Fruit fly (Drosophila melanogaster) whole organism, embryonic: ENCODE results near the gene SamDC.
A peak's percentile ranks its signal among the peaks of the same experiment; 100 is the strongest.

ENCODE experiments used
- Abd-B ChIP-seq: fragments of 200-800 bp; sonication (Bioruptor generic); optimal IDR thresholded peaks from 2 replicates; lab custom pipeline; 2018; ENCODE audit warnings: missing biosample characterization, mild to moderate bottlenecking, missing genetic modification characterization, moderate library complexity
- Atf-2 ChIP-seq: fragments of 200-800 bp; sonication (Bioruptor generic); optimal IDR thresholded peaks from 2 replicates; lab custom pipeline; 2016; ENCODE audit warnings: missing biosample characterization, missing genetic modification characterization
- BEAF-32 ChIP-seq: fragments of 200-800 bp; sonication (Bioruptor generic); optimal IDR thresholded peaks from 3 replicates; lab custom pipeline; 2017; ENCODE audit warnings: missing biosample characterization, missing genetic modification characterization, mild to moderate bottlenecking, moderate library complexity, missing genetic modification reagents
- CG10147 ChIP-seq: fragments of 200-800 bp; sonication (Bioruptor generic); optimal IDR thresholded peaks from 2 replicates; lab custom pipeline; 2019; ENCODE audit warnings: missing biosample characterization, mild to moderate bottlenecking, missing genetic modification characterization, moderate library complexity
- CG10431 ChIP-seq: fragments of 200-800 bp; sonication (Bioruptor generic); optimal IDR thresholded peaks from 3 replicates; lab custom pipeline; 2018; ENCODE audit warnings: missing biosample characterization, mild to moderate bottlenecking, missing genetic modification characterization
- CG10654 ChIP-seq: fragments of 200-800 bp; sonication (Bioruptor generic); optimal IDR thresholded peaks from 2 replicates; lab custom pipeline; 2016; ENCODE audit warnings: missing biosample characterization, missing genetic modification characterization
- CG11085 ChIP-seq: fragments of 200-800 bp; sonication (Bioruptor generic); IDR thresholded peaks from 2 replicates; pipeline ENCODE4 v1.3.6; 2022; ENCODE audit warnings: missing biosample characterization, missing genetic modification characterization
- CG12236 ChIP-seq: fragments of 200-800 bp; sonication (Bioruptor generic); optimal IDR thresholded peaks from 2 replicates; lab custom pipeline; 2016; ENCODE audit warnings: missing biosample characterization, missing genetic modification characterization
- CG13296 ChIP-seq: fragments of 200-800 bp; sonication (Bioruptor generic); optimal IDR thresholded peaks from 3 replicates; lab custom pipeline; 2018; ENCODE audit warnings: missing biosample characterization, mild to moderate bottlenecking, missing genetic modification characterization
- CG14014 ChIP-seq: fragments of 200-800 bp; sonication (Bioruptor generic); IDR thresholded peaks from 2 replicates; pipeline ENCODE4 v1.3.6; 2022; ENCODE audit warnings: missing biosample characterization, missing genetic modification characterization
- CG15479 ChIP-seq: fragments of 200-800 bp; sonication (Bioruptor generic); optimal IDR thresholded peaks from 3 replicates; lab custom pipeline; 2019; ENCODE audit warnings: missing biosample characterization, mild to moderate bottlenecking, missing genetic modification characterization, moderate library complexity
- CG15601 ChIP-seq: fragments of 200-800 bp; sonication (Bioruptor generic); optimal IDR thresholded peaks from 3 replicates; lab custom pipeline; 2019; ENCODE audit warnings: missing biosample characterization, mild to moderate bottlenecking, missing genetic modification characterization, moderate library complexity
- CG16813 ChIP-seq: fragments of 200-800 bp; sonication (Bioruptor generic); IDR thresholded peaks from 3 replicates; pipeline ENCODE4 v1.3.6; 2022; ENCODE audit warnings: missing biosample characterization, missing genetic modification characterization; ENCODE audit not compliant: partially characterized antibody
- CG17361 ChIP-seq: fragments of 200-800 bp; sonication (Bioruptor generic); IDR thresholded peaks from 3 replicates; pipeline ENCODE4 v1.3.6; 2022; ENCODE audit warnings: missing biosample characterization, missing genetic modification characterization
- CG1832 ChIP-seq: fragments of 200-800 bp; sonication (Bioruptor generic); optimal IDR thresholded peaks from 2 replicates; lab custom pipeline; 2017; ENCODE audit warnings: missing biosample characterization, mild to moderate bottlenecking, missing genetic modification characterization, inconsistent platforms
- CG30403 ChIP-seq: fragments of 200-800 bp; sonication (Bioruptor generic); optimal IDR thresholded peaks from 3 replicates; lab custom pipeline; 2016; ENCODE audit warnings: missing biosample characterization, missing genetic modification characterization
- CG31224 ChIP-seq: fragments of 200-800 bp; sonication (Bioruptor generic); IDR thresholded peaks from 2 replicates; pipeline ENCODE4 v1.3.6; 2022; ENCODE audit warnings: missing biosample characterization, missing genetic modification characterization
- CG43689 ChIP-seq: fragments of 200-800 bp; sonication (Bioruptor generic); IDR thresholded peaks from 2 replicates; pipeline ENCODE4 v1.3.6; 2022; ENCODE audit warnings: missing biosample characterization, missing genetic modification characterization
- CG6765 ChIP-seq: fragments of 200-800 bp; sonication (Bioruptor generic); optimal IDR thresholded peaks from 3 replicates; lab custom pipeline; 2017; ENCODE audit warnings: missing biosample characterization, mild to moderate bottlenecking, missing genetic modification characterization
- CG7372 ChIP-seq: fragments of 200-800 bp; sonication (Bioruptor generic); IDR thresholded peaks from 2 replicates; pipeline ENCODE4 v1.3.6; 2022; ENCODE audit warnings: missing biosample characterization, missing genetic modification characterization
- D19B ChIP-seq: fragments of 200-800 bp; sonication (Bioruptor generic); optimal IDR thresholded peaks from 2 replicates; lab custom pipeline; 2017; ENCODE audit warnings: missing biosample characterization, mild to moderate bottlenecking, missing genetic modification characterization
- Dbx ChIP-seq: fragments of 200-800 bp; sonication (Bioruptor generic); IDR thresholded peaks from 3 replicates; pipeline ENCODE4 v1.3.6; 2022; ENCODE audit warnings: missing biosample characterization, missing genetic modification characterization
- Eip74EF ChIP-seq, 2 experiments: fragments of 200-800 bp in 1 of 2; fragments of >200 bp in 1 of 2; sonication (Bioruptor generic) in 1 of 2; optimal IDR thresholded peaks; 2 replicates each; lab custom pipeline; 2017 to 2019; ENCODE audit warnings: missing biosample characterization in 2 of 2, missing genetic modification characterization in 2 of 2, mild to moderate bottlenecking in 1 of 2, moderate library complexity in 1 of 2
- Ets65A ChIP-seq: fragments of 200-800 bp; sonication (Bioruptor generic); peaks from one replicate; lab custom pipeline; 2016; ENCODE audit warnings: missing biosample characterization, missing genetic modification characterization
- HLH54F ChIP-seq: fragments of 200-800 bp; sonication (Bioruptor generic); optimal IDR thresholded peaks from 3 replicates; lab custom pipeline; 2016; ENCODE audit warnings: missing biosample characterization, missing genetic modification characterization
- Hmx ChIP-seq: fragments of 200-800 bp; sonication (Bioruptor generic); optimal IDR thresholded peaks from 2 replicates; lab custom pipeline; 2016; ENCODE audit warnings: missing biosample characterization, missing genetic modification characterization
- Oli ChIP-seq: fragments of 200-800 bp; sonication (Bioruptor generic); optimal IDR thresholded peaks from 2 replicates; lab custom pipeline; 2018; ENCODE audit warnings: missing biosample characterization, mild to moderate bottlenecking, missing genetic modification characterization, moderate library complexity
- Pdp1 ChIP-seq, 2 experiments: fragments of 200-800 bp; sonication (Bioruptor generic); optimal IDR thresholded peaks; 3 replicates each; lab custom pipeline; 2016; ENCODE audit warnings: missing biosample characterization in 2 of 2, missing genetic modification characterization in 2 of 2, mild to moderate bottlenecking in 1 of 2, moderate library complexity in 1 of 2
- Spps ChIP-seq: fragments of 200-800 bp; sonication (Bioruptor generic); optimal IDR thresholded peaks from 2 replicates; lab custom pipeline; 2018; ENCODE audit warnings: missing biosample characterization, mild to moderate bottlenecking, missing genetic modification characterization
- Sry-β ChIP-seq: fragments of 200-800 bp; sonication (Bioruptor generic); optimal IDR thresholded peaks from 2 replicates; lab custom pipeline; 2018; ENCODE audit warnings: missing biosample characterization, mild to moderate bottlenecking, missing genetic modification characterization, moderate library complexity
- Vsx1 ChIP-seq: fragments of 200-800 bp; sonication (Bioruptor generic); optimal IDR thresholded peaks from 2 replicates; lab custom pipeline; 2017; ENCODE audit warnings: missing biosample characterization, mild to moderate bottlenecking, missing genetic modification characterization, missing genetic modification reagents
- abd-A ChIP-seq: fragments of 200-800 bp; sonication (Bioruptor generic); optimal IDR thresholded peaks from 3 replicates; lab custom pipeline; 2019; ENCODE audit warnings: missing biosample characterization, mild to moderate bottlenecking, missing genetic modification characterization, moderate library complexity
- cato ChIP-seq: fragments of 200-800 bp; sonication (Bioruptor generic); optimal IDR thresholded peaks from 2 replicates; lab custom pipeline; 2016; ENCODE audit warnings: missing biosample characterization, missing genetic modification characterization, borderline replicate concordance
- dm ChIP-seq: fragments of 200-800 bp; sonication (Bioruptor generic); optimal IDR thresholded peaks from 3 replicates; lab custom pipeline; 2016; ENCODE audit warnings: missing biosample characterization, missing genetic modification characterization
- emc ChIP-seq: fragments of 200-800 bp; sonication (Bioruptor generic); optimal IDR thresholded peaks from 2 replicates; lab custom pipeline; 2016; ENCODE audit warnings: missing biosample characterization, missing genetic modification characterization
- ewg ChIP-seq: fragments of 200-800 bp; sonication (Bioruptor generic); optimal IDR thresholded peaks from 3 replicates; lab custom pipeline; 2017; ENCODE audit warnings: mild to moderate bottlenecking, missing biosample characterization, missing genetic modification reagents, missing genetic modification characterization
- eyg ChIP-seq: fragments of 200-800 bp; sonication (Bioruptor generic); optimal IDR thresholded peaks from 3 replicates; lab custom pipeline; 2016; ENCODE audit warnings: missing biosample characterization, missing genetic modification characterization
- gcm2 ChIP-seq: fragments of 200-800 bp; sonication (Bioruptor generic); optimal IDR thresholded peaks from 2 replicates; lab custom pipeline; 2016; ENCODE audit warnings: missing biosample characterization, missing genetic modification characterization
- gem ChIP-seq: fragments of 200-800 bp; sonication (Bioruptor generic); optimal IDR thresholded peaks from 2 replicates; lab custom pipeline; 2019; ENCODE audit warnings: missing biosample characterization, mild to moderate bottlenecking, missing genetic modification characterization, moderate library complexity
- gfzf ChIP-seq: fragments of 200-800 bp; sonication (Bioruptor generic); optimal IDR thresholded peaks from 2 replicates; lab custom pipeline; 2016; ENCODE audit warnings: missing biosample characterization, mild to moderate bottlenecking, missing genetic modification characterization, moderate library complexity
- mam ChIP-seq: fragments of 200-800 bp; sonication (Bioruptor generic); optimal IDR thresholded peaks from 3 replicates; lab custom pipeline; 2016; ENCODE audit warnings: missing biosample characterization, missing genetic modification characterization
- nerfin-1 ChIP-seq: fragments of 200-800 bp; sonication (Bioruptor generic); optimal IDR thresholded peaks from 3 replicates; lab custom pipeline; 2019; ENCODE audit warnings: missing biosample characterization, mild to moderate bottlenecking, missing genetic modification characterization, moderate library complexity
- nerfin-2 ChIP-seq: fragments of 200-800 bp; sonication (Bioruptor generic); IDR thresholded peaks from 2 replicates; pipeline ENCODE4 v1.3.6; 2022; ENCODE audit warnings: missing biosample characterization, missing genetic modification characterization; ENCODE audit not compliant: partially characterized antibody
- shn ChIP-seq: fragments of 200-800 bp; sonication (Bioruptor generic); optimal IDR thresholded peaks from 3 replicates; lab custom pipeline; 2016; ENCODE audit warnings: missing biosample characterization, missing genetic modification characterization
- slbo ChIP-seq: fragments of 200-800 bp; sonication (Bioruptor generic); IDR thresholded peaks from 2 replicates; pipeline ENCODE4 v1.3.6; 2022; ENCODE audit warnings: missing biosample characterization, missing genetic modification characterization
- sqz ChIP-seq: fragments of 200-800 bp; sonication (Bioruptor generic); optimal IDR thresholded peaks from 3 replicates; lab custom pipeline; 2018; ENCODE audit warnings: missing biosample characterization, mild to moderate bottlenecking, missing genetic modification characterization
- tna ChIP-seq: fragments of 200-800 bp; sonication (Bioruptor generic); IDR thresholded peaks from 2 replicates; pipeline ENCODE4 v1.3.6; 2022; ENCODE audit warnings: missing biosample characterization, missing genetic modification characterization; ENCODE audit not compliant: partially characterized antibody
- usp ChIP-seq: fragments of >200 bp; optimal IDR thresholded peaks from 2 replicates; lab custom pipeline; 2017; ENCODE audit warnings: missing biosample characterization, missing genetic modification characterization
- vnd ChIP-seq: fragments of 200-800 bp; sonication (Bioruptor generic); IDR thresholded peaks from 3 replicates; pipeline ENCODE4 v1.3.6; 2022; ENCODE audit warnings: missing biosample characterization, missing genetic modification characterization; ENCODE audit not compliant: partially characterized antibody

SamDC gene

DNA sequence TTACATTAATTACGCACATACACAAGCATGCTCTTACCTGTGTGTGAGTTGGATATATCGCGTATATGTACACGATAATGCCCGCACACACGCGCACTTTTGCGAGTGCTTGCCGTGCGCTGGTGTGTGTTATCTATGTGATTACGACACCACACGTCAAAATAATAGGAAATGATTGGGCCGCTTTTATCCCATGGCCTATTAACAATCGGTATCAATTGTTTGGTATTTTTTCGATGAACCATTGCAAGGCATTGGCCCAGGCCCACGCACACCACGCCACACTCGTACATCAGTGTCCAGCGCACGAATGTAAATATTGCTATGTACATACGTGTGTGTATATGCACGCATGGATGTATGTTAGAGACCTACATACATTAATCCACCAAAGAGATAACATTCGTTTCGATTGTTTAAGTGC, 4.4 kb upstream of the SamDC start (continued):
- no peak for TF ChIP-seq nerfin-2 (GFP tag; lab: Robert Waterston, UW)
- peak; percentile 43 for TF ChIP-seq Spps (tag; lab: Kevin White, UChicago)
- TF ChIP-seq CG1832 (GFP tag; lab: Kevin White, UChicago) = no peak
- peak; percentile 66 for TF ChIP-seq nerfin-1 (tag; lab: Kevin White, UChicago)
- 0 out of 2 replicates have a peak, but pooled peaks have one; percentile 10 for TF ChIP-seq CG7372 (GFP tag; lab: Robert Waterston, UW)
- TF ChIP-seq CG10431 = peak; percentile 74
- TF ChIP-seq CG31224 (GFP tag; lab: Robert Waterston, UW) = no peak
- peak; percentile 54 for TF ChIP-seq D19B (GFP tag; lab: Kevin White, UChicago)
- TF ChIP-seq cato (GFP tag; lab: Kevin White, UChicago) = no peak
- peak; percentile 56; the same call in 1 of the 2 replicates for TF ChIP-seq CG14014 (GFP tag; lab: Robert Waterston, UW)
- TF ChIP-seq Ets65A (GFP tag; lab: Kevin White, UChicago) = no peak
- TF ChIP-seq emc = no peak
- TF ChIP-seq vnd (GFP tag; lab: Robert Waterston, UW) = no peak; the same call in 2 of the 3 replicates
- TF ChIP-seq CG12236 (GFP tag; lab: Kevin White, UChicago) = peak; percentile 43
- peak; percentile 48; the same call in 1 of the 2 replicates for TF ChIP-seq tna (GFP tag; lab: Robert Waterston, UW)
- TF ChIP-seq HLH54F (GFP tag; lab: Kevin White, UChicago) = peak; percentile 25
- TF ChIP-seq CG15479 (GFP tag; lab: Kevin White, UChicago) = peak; percentile 73
- peak; percentile 62 for TF ChIP-seq BEAF-32 (GFP tag; lab: Kevin White, UChicago)
- TF ChIP-seq sqz (GFP tag; lab: Kevin White, UChicago) = peak; percentile 76
- TF ChIP-seq CG10147 (GFP tag; lab: Kevin White, UChicago) = peak; percentile 64
- peak; percentile 13 for TF ChIP-seq CG30403 (GFP tag; lab: Kevin White, UChicago)
- peak; percentile 90 for TF ChIP-seq CG13296 (GFP tag; lab: Kevin White, UChicago)
- TF ChIP-seq abd-A = peak; percentile 99
- peak; percentile 75 for TF ChIP-seq Vsx1 (GFP tag; lab: Kevin White, UChicago)
- peak; percentile 50 for TF ChIP-seq dm
- peak; percentile 16 for TF ChIP-seq eyg (GFP tag; lab: Kevin White, UChicago)
- peak; percentile 64 for TF ChIP-seq slbo (GFP tag; lab: Robert Waterston, UW)
- TF ChIP-seq usp = no peak
- TF ChIP-seq Abd-B = no peak
- TF ChIP-seq CG6765 (GFP tag; lab: Kevin White, UChicago) = peak; percentile 77
- TF ChIP-seq CG11085 (GFP tag; lab: Robert Waterston, UW) = no peak
- TF ChIP-seq Oli = no peak
- peak; percentile 34 for TF ChIP-seq gfzf (GFP tag; lab: Kevin White, UChicago)
- TF ChIP-seq Eip74EF (GFP tag; optimal IDR thresholded peaks at IDR 0.05; lab: Kevin White, UChicago) = peak in 1 of 2 experiments; percentile 93
- TF ChIP-seq CG10654 (GFP tag; lab: Kevin White, UChicago) = peak; percentile 14
- peak; percentile 50; the same call in 2 of the 3 replicates for TF ChIP-seq CG17361 (GFP tag; lab: Robert Waterston, UW)
- TF ChIP-seq Atf-2 (GFP tag; lab: Kevin White, UChicago) = peak; percentile 41
- TF ChIP-seq Pdp1 (GFP tag; optimal IDR thresholded peaks at IDR 0.05; lab: Kevin White, UChicago) = peak; percentile 38 to 97
- TF ChIP-seq Sry-β (GFP tag; lab: Kevin White, UChicago) = peak; percentile 17
- peak; percentile 26 for TF ChIP-seq ewg
- peak; percentile 57 for TF ChIP-seq shn (GFP tag; lab: Kevin White, UChicago)
- no peak for TF ChIP-seq CG43689 (GFP tag; lab: Robert Waterston, UW)
- TF ChIP-seq Hmx (GFP tag; lab: Kevin White, UChicago) = no peak
- peak; percentile 50 for TF ChIP-seq mam
- peak; percentile 45 for TF ChIP-seq gem (tag; lab: Kevin White, UChicago)
- TF ChIP-seq gcm2 (GFP tag; lab: Kevin White, UChicago) = peak; percentile 22
- 0 out of 3 replicates have a peak, but pooled peaks have one; percentile 40 for TF ChIP-seq CG16813 (GFP tag; lab: Robert Waterston, UW)
- peak; percentile 81; the same call in 2 of the 3 replicates for TF ChIP-seq Dbx (GFP tag; lab: Robert Waterston, UW)
- peak; percentile 77 for TF ChIP-seq CG15601 (tag; lab: Kevin White, UChicago)
